Worm (Caenorhabditis elegans) whole organism, midembryonic: ENCODE data around the gene F31D4.5.
"Not testable (repeated sequence)": the region's sequence is repeated elsewhere in the genome, so short reads cannot be mapped to it uniquely, and the experiment has no call there.

Source experiments
- flt-1 ChIP-seq: fragments of 200-800 bp; sonication (Bioruptor generic); IDR thresholded peaks from 2 replicates; pipeline ENCODE4 v1.3.6; 2022; ENCODE audit warnings: missing genetic modification characterization, missing compliant biosample characterization
- klf-2 ChIP-seq: fragments of 200-800 bp; sonication (Bioruptor generic); conservative IDR thresholded peaks from 2 replicates; pipeline ENCODE4 v1.3.6; 2022; ENCODE audit warnings: missing genetic modification reagents, missing genetic modification characterization, missing compliant biosample characterization
- med-1 ChIP-seq: sonication (generic microtip); optimal IDR thresholded peaks from 2 replicates; lab custom pipeline; 2017; ENCODE audit warnings: missing genetic modification characterization, mild to moderate bottlenecking, missing compliant biosample characterization, antibody characterized with exemption, missing genetic modification reagents; ENCODE audit not compliant: insufficient read depth
- ref-1 ChIP-seq: fragments of 200-800 bp; sonication (Bioruptor generic); conservative IDR thresholded peaks from 2 replicates; pipeline ENCODE4 v1.3.6; 2022; ENCODE audit warnings: missing genetic modification reagents, missing genetic modification characterization, missing compliant biosample characterization
- ztf-23 ChIP-seq: fragments of 200-800 bp; sonication (Bioruptor generic); IDR thresholded peaks from 2 replicates; pipeline ENCODE4 v1.3.6; 2022; ENCODE audit warnings: missing genetic modification reagents, missing genetic modification characterization, missing compliant biosample characterization
- ztf-29 ChIP-seq: fragments of 200-800 bp; sonication (Bioruptor generic); IDR thresholded peaks from 2 replicates; pipeline ENCODE4 v1.3.6; 2022; ENCODE audit warnings: missing genetic modification reagents, missing genetic modification characterization, missing compliant biosample characterization

ce11 chrV:20839307-20839909 is 14.5 kb upstream of the F31D4.5 start:
- not testable (repeated sequence) for TF ChIP-seq med-1 (GFP tag; lab: Kevin White, UChicago); ref-1 (GFP tag; lab: Robert Waterston, UW); ztf-29 (GFP tag; lab: Robert Waterston, UW)
- peak; percentile 69; the same call in 1 of the 2 replicates for TF ChIP-seq flt-1 (GFP tag; lab: Robert Waterston, UW)
- TF ChIP-seq klf-2, result 0 out of 2 replicates have a peak, but pooled peaks have one; percentile 34
- peak; percentile 76 for TF ChIP-seq ztf-23 (GFP tag; lab: Robert Waterston, UW)
